Fruit fly (Drosophila melanogaster): ENCODE data around the gene twf.

DNA sequence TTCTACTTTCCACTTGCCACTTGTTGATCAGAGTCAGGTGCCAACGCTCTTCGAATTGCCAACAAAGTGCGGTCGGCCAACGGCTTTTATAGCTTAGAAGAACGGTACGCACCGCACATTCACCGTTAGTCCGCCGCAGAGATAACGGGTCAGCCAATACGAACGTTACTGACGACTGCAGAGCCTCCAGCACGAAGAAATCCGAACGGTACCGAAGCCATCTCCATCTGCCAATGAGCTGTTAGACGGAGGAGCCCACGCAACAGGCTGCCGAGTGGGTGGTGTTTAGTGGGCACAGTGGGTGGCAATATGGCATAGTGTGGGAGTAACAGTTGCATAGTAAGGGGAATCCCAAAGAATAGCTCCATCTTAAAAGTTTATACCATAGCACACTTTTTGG is 25.7 kb upstream of the twf start, which contains the start of gene CCHa1:
- no peak for TF ChIP-seq Myc (optimal IDR thresholded peaks at IDR 0.05)
- TF ChIP-seq Vsx2 (GFP tag; optimal IDR thresholded peaks at IDR 0.05; ENCODE audit: partially characterized antibody) = no peak
- no peak for TF ChIP-seq Dif (GFP tag; optimal IDR thresholded peaks at IDR 0.05; ENCODE audit: partially characterized antibody)
- TF ChIP-seq CG32264 (GFP tag; optimal IDR thresholded peaks at IDR 0.05) = no peak
- no peak for TF ChIP-seq dl (GFP tag; optimal IDR thresholded peaks at IDR 0.05; ENCODE audit: insufficient read depth in 1 of 2, partially characterized antibody in 2 of 2)
- no peak for TF ChIP-seq psq (GFP tag; optimal IDR thresholded peaks at IDR 0.05)
- TF ChIP-seq ey (GFP tag; optimal IDR thresholded peaks at IDR 0.05) = no peak
- TF ChIP-seq HLH106 (tag; optimal IDR thresholded peaks at IDR 0.05) = no peak
- no peak for TF ChIP-seq Mio (GFP tag; optimal IDR thresholded peaks at IDR 0.05)
